Fruit fly (Drosophila melanogaster): ENCODE measurements around the gene PIG-Q.

The PIG-Q gene

dm6 chrX:16358670-16359320 is at the start of gene PIG-Q, which contains the start of gene U2af50:
Gene PIG-Q, plus strand, starts transcription at chrX:16359143.
Gene U2af50, minus strand, starts transcription at chrX:16359039.
- TF ChIP-seq CG10631 (GFP tag; optimal IDR thresholded peaks at IDR 0.05) (peak; percentile 94), CG6854 (GFP tag; optimal IDR thresholded peaks at IDR 0.05) (peak; percentile 83), acj6 (GFP tag; optimal IDR thresholded peaks at IDR 0.05) (peak; percentile 90), Smox (GFP tag; optimal IDR thresholded peaks at IDR 0.05) (no peak), esn (GFP tag; optimal IDR thresholded peaks at IDR 0.05) (peak; percentile 83), achi (GFP tag; optimal IDR thresholded peaks at IDR 0.05) (peak; percentile 93), CG3919 (GFP tag; optimal IDR thresholded peaks at IDR 0.05) (no peak), CG6808 (GFP tag; optimal IDR thresholded peaks at IDR 0.05) (no peak), fkh (GFP tag; optimal IDR thresholded peaks at IDR 0.05) (peak; percentile 90), Gug (GFP tag; IDR thresholded peaks at IDR 0.05) (peak; percentile 89), eg (GFP tag; IDR thresholded peaks at IDR 0.05) (no peak), svp (GFP tag) (no peak), CG32006 (GFP tag; optimal IDR thresholded peaks at IDR 0.05) (peak; percentile 93), CG3032 (tag; optimal IDR thresholded peaks at IDR 0.05) (peak; percentile 93), CG6792 (GFP tag; optimal IDR thresholded peaks at IDR 0.05) (peak; percentile 84), spab (GFP tag; optimal IDR thresholded peaks at IDR 0.05) (no peak), CG15336 (GFP tag; IDR thresholded peaks at IDR 0.05) (peak; percentile 90), Blimp-1 (GFP tag; optimal IDR thresholded peaks at IDR 0.05) (peak; percentile 65), CG8632 (GFP tag; optimal IDR thresholded peaks at IDR 0.05) (peak; percentile 90), lz (GFP tag; optimal IDR thresholded peaks at IDR 0.05) (peak; percentile 80), Lpt (GFP tag; optimal IDR thresholded peaks at IDR 0.05) (peak; percentile 84), CG34406 (GFP tag; optimal IDR thresholded peaks at IDR 0.05) (peak; percentile 94), dac (GFP tag; optimal IDR thresholded peaks at IDR 0.05) (peak; percentile 82), OdsH (GFP tag; optimal IDR thresholded peaks at IDR 0.05) (peak; percentile 90), Hr38 (GFP tag; optimal IDR thresholded peaks at IDR 0.05) (no peak), CG7368 (GFP tag; optimal IDR thresholded peaks at IDR 0.05) (no peak), CG1621 (tag; optimal IDR thresholded peaks at IDR 0.05) (peak; percentile 82), Sox15 (GFP tag; optimal IDR thresholded peaks at IDR 0.05) (peak; percentile 84), topi (GFP tag; optimal IDR thresholded peaks at IDR 0.05) (no peak), dsx (GFP tag; optimal IDR thresholded peaks at IDR 0.05; ENCODE audit: poor library complexity, severe bottlenecking) (peak; percentile 89), Ets21C (GFP tag; optimal IDR thresholded peaks at IDR 0.05) (peak; percentile 66), Eip93F (GFP tag; optimal IDR thresholded peaks at IDR 0.05) (peak; percentile 38), Sox102F (GFP tag; optimal IDR thresholded peaks at IDR 0.05) (no peak), pdm3 (GFP tag; optimal IDR thresholded peaks at IDR 0.05) (peak; percentile 81), CG11294 (GFP tag; IDR thresholded peaks at IDR 0.05) (no peak; the same call in 1 of the 2 replicates), Ets96B (tag; optimal IDR thresholded peaks at IDR 0.05) (peak; percentile 91), Met (GFP tag; optimal IDR thresholded peaks at IDR 0.05) (peak; percentile 80), vri (GFP tag; optimal IDR thresholded peaks at IDR 0.05) (peak; percentile 62), ss (GFP tag; optimal IDR thresholded peaks at IDR 0.05) (no peak), CG6276 (GFP tag; optimal IDR thresholded peaks at IDR 0.05) (no peak), CG6163 (GFP tag; IDR thresholded peaks at IDR 0.05) (no peak), CG10669 (GFP tag; optimal IDR thresholded peaks at IDR 0.05) (peak; percentile 89), Eip78C (GFP tag) (peak; percentile 92), net (GFP tag; optimal IDR thresholded peaks at IDR 0.05) (no peak), fd59A (GFP tag; optimal IDR thresholded peaks at IDR 0.05) (no peak), CG9139 (GFP tag; optimal IDR thresholded peaks at IDR 0.05) (peak; percentile 86), Eip75B (GFP tag; optimal IDR thresholded peaks at IDR 0.05) (no peak), CG16779 (tag; optimal IDR thresholded peaks at IDR 0.05) (no peak), CG8119 (GFP tag; IDR thresholded peaks at IDR 0.05) (no peak; the same call in none of the 3 replicates), Sox14 (GFP tag; optimal IDR thresholded peaks at IDR 0.05) (peak; percentile 74), cyc (GFP tag; optimal IDR thresholded peaks at IDR 0.05) (peak; percentile 74)
